Comparison of ENCODE assay signal across 2 fruit fly cellular contexts in the genomic region with DNA sequence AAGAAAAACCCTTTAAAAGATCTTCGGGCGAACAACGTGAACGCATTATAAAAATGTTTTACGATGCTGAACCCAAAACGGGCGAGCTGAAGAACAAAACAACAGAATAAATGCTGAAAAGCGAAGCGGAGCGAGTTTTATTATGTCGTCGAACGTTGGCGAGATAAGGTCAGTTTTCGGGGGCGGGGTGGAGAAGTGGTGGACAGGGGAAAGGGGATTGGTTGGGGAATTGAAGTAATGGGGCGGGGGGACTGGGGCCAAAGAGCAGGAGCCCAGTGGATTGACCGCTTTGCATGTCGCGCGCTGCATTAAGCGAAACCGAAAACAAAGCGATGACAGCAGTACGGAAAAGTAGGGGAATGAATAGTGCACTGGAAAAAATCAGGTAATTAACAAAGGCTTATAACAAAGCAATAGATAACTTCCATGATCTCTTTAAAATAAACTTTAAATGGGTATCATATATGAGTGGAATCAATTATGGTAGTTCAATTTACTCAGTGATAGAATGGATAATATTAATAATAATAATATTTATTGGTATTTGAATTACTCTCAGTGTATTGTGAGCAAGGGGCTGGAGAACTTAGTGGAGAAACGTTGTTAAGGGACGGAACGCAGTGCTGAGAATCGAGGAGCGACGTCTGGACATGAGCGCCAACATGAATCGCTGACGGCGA.
TF ChIP-seq lines count a peak whose summit lies in the region.

No protein-coding gene starts in this region.

TF ChIP-seq in whole organism, embryonic, 481 proteins besides CTCF, POLR2A, EP300 and RAD21 (continued from another document and continues in another):
- TF ChIP-seq al (GFP tag; IDR thresholded peaks at IDR 0.05; lab: Robert Waterston, UW), result no peak
- no peak for TF ChIP-seq mam (GFP tag; optimal IDR thresholded peaks at IDR 0.05; lab: Kevin White, UChicago)
- TF ChIP-seq CG11696 (GFP tag; IDR thresholded peaks at IDR 0.05; lab: Robert Waterston, UW), result no peak
- TF ChIP-seq Oli (tag; optimal IDR thresholded peaks at IDR 0.05; lab: Kevin White, UChicago), result peak; percentile 24
- peak; percentile 30 for TF ChIP-seq Camta (GFP tag; optimal IDR thresholded peaks at IDR 0.05; lab: Kevin White, UChicago)
- no peak for TF ChIP-seq HLH54F (GFP tag; optimal IDR thresholded peaks at IDR 0.05; lab: Kevin White, UChicago)
- no peak for TF ChIP-seq CG4707 (GFP tag; optimal IDR thresholded peaks at IDR 0.05; lab: Kevin White, UChicago)
- peak; percentile 79 for TF ChIP-seq dmrt99B (tag; optimal IDR thresholded peaks at IDR 0.05; lab: Kevin White, UChicago)
- no peak for TF ChIP-seq CG2199 (GFP tag; IDR thresholded peaks at IDR 0.05; lab: Robert Waterston, UW)
- TF ChIP-seq CG13424 (tag; optimal IDR thresholded peaks at IDR 0.05; lab: Kevin White, UChicago), result no peak
- TF ChIP-seq nmo (GFP tag; optimal IDR thresholded peaks at IDR 0.05; lab: Kevin White, UChicago), result peak; percentile 80
- no peak for TF ChIP-seq CG2116 (GFP tag; optimal IDR thresholded peaks at IDR 0.05; lab: Kevin White, UChicago)
- no peak for TF ChIP-seq CG3995 (GFP tag; optimal IDR thresholded peaks at IDR 0.05; lab: Kevin White, UChicago)
- TF ChIP-seq CG6654 (GFP tag; optimal IDR thresholded peaks at IDR 0.05; lab: Kevin White, UChicago), result peak; percentile 37
- TF ChIP-seq Atf3 (GFP tag; optimal IDR thresholded peaks at IDR 0.05; lab: Kevin White, UChicago), result no peak
- no peak for TF ChIP-seq CG6854 (GFP tag; optimal IDR thresholded peaks at IDR 0.05; lab: Kevin White, UChicago)
- no peak for TF ChIP-seq GATAe (GFP tag; conservative IDR thresholded peaks at IDR 0.05; lab: Robert Waterston, UW)
- TF ChIP-seq Ptx1 (GFP tag; IDR thresholded peaks at IDR 0.05; lab: Robert Waterston, UW), result peak; percentile 44
- no peak for TF ChIP-seq ac (GFP tag; optimal IDR thresholded peaks at IDR 0.05; lab: Kevin White, UChicago)
- TF ChIP-seq lab (GFP tag; optimal IDR thresholded peaks at IDR 0.05; lab: Kevin White, UChicago), result peak; percentile 51
- peak; percentile 40 for TF ChIP-seq abd-A (tag; optimal IDR thresholded peaks at IDR 0.05; lab: Kevin White, UChicago)
- no peak for TF ChIP-seq Mes4 (GFP tag; optimal IDR thresholded peaks at IDR 0.05; lab: Kevin White, UChicago)
- peak; percentile 70 for TF ChIP-seq CG8388 (GFP tag; optimal IDR thresholded peaks at IDR 0.05; lab: Kevin White, UChicago)
- no peak for TF ChIP-seq repo (GFP tag; optimal IDR thresholded peaks at IDR 0.05; lab: Kevin White, UChicago)
- no peak for TF ChIP-seq mld (GFP tag; IDR thresholded peaks at IDR 0.05; lab: Robert Waterston, UW; ENCODE audit: partially characterized antibody)
- no peak for TF ChIP-seq CG10321 (GFP tag; IDR thresholded peaks at IDR 0.05; lab: Robert Waterston, UW)
- peak; percentile 39; the same call in 1 of the 2 replicates for TF ChIP-seq CG17328 (GFP tag; IDR thresholded peaks at IDR 0.05; lab: Robert Waterston, UW)
- peak; percentile 70 for TF ChIP-seq Sox100B (GFP tag; optimal IDR thresholded peaks at IDR 0.05; lab: Kevin White, UChicago)
- no peak for TF ChIP-seq CG4282 (GFP tag; optimal IDR thresholded peaks at IDR 0.05; lab: Kevin White, UChicago)
- peak; percentile 92 for TF ChIP-seq CG10979 (tag; optimal IDR thresholded peaks at IDR 0.05; lab: Kevin White, UChicago)
- 0 out of 2 replicates have a peak, but pooled peaks have one; percentile 7 for TF ChIP-seq CG3847 (GFP tag; IDR thresholded peaks at IDR 0.05; lab: Robert Waterston, UW)
- TF ChIP-seq cato (GFP tag; optimal IDR thresholded peaks at IDR 0.05; lab: Kevin White, UChicago; ENCODE audit: borderline replicate concordance), result no peak
- TF ChIP-seq CG6272 (GFP tag; IDR thresholded peaks at IDR 0.05; lab: Robert Waterston, UW), result no peak
- TF ChIP-seq CG4360 (GFP tag; IDR thresholded peaks at IDR 0.05; lab: Robert Waterston, UW), result no peak
- no peak for TF ChIP-seq Nf-YB (GFP tag; optimal IDR thresholded peaks at IDR 0.05; lab: Kevin White, UChicago)
- no peak for TF ChIP-seq bowl (GFP tag; IDR thresholded peaks at IDR 0.05; lab: Robert Waterston, UW)
- no peak for TF ChIP-seq fd3F (GFP tag; optimal IDR thresholded peaks at IDR 0.05; lab: Kevin White, UChicago)
- TF ChIP-seq wor (GFP tag; IDR thresholded peaks at IDR 0.05; lab: Robert Waterston, UW), result peak; percentile 49; the same call in 1 of the 2 replicates
- no peak for TF ChIP-seq amos (GFP tag; IDR thresholded peaks at IDR 0.05; lab: Robert Waterston, UW; ENCODE audit: partially characterized antibody)
- no peak for TF ChIP-seq Dip2 (GFP tag; IDR thresholded peaks at IDR 0.05; lab: Robert Waterston, UW)
- peak; percentile 57 for TF ChIP-seq CG1603 (tag; optimal IDR thresholded peaks at IDR 0.05; lab: Kevin White, UChicago)
- no peak for TF ChIP-seq Dref (GFP tag; IDR thresholded peaks at IDR 0.05; lab: Robert Waterston, UW)
- peak; percentile 4 for TF ChIP-seq CG15269 (tag; optimal IDR thresholded peaks at IDR 0.05; lab: Kevin White, UChicago)
- TF ChIP-seq CG16779 (GFP tag; IDR thresholded peaks at IDR 0.05; lab: Robert Waterston, UW), result no peak
- peak; percentile 69 for TF ChIP-seq nerfin-1 (tag; optimal IDR thresholded peaks at IDR 0.05; lab: Kevin White, UChicago)
- no peak for TF ChIP-seq CG8478 (optimal IDR thresholded peaks at IDR 0.05; lab: Kevin White, UChicago)
- no peak for TF ChIP-seq dimm (GFP tag; IDR thresholded peaks at IDR 0.05; lab: Robert Waterston, UW)
- TF ChIP-seq Gug (GFP tag; IDR thresholded peaks at IDR 0.05; lab: Robert Waterston, UW), result no peak
- no peak for TF ChIP-seq CG7963 (GFP tag; IDR thresholded peaks at IDR 0.05; lab: Robert Waterston, UW; ENCODE audit: partially characterized antibody)
- no peak for TF ChIP-seq zen2 (GFP tag; IDR thresholded peaks at IDR 0.05; lab: Robert Waterston, UW; ENCODE audit: partially characterized antibody)
- TF ChIP-seq CG11085 (GFP tag; IDR thresholded peaks at IDR 0.05; lab: Robert Waterston, UW), result no peak
- no peak for TF ChIP-seq CG12104 (GFP tag; optimal IDR thresholded peaks at IDR 0.05; lab: Kevin White, UChicago)
- no peak for TF ChIP-seq ash1 (GFP tag; optimal IDR thresholded peaks at IDR 0.05; lab: Kevin White, UChicago)
- TF ChIP-seq trh (GFP tag; optimal IDR thresholded peaks at IDR 0.05; lab: Kevin White, UChicago), result peak; percentile 14
- peak; percentile 56 for TF ChIP-seq ttk (GFP tag; IDR thresholded peaks at IDR 0.05; lab: Robert Waterston, UW)
- TF ChIP-seq fd96Cb (tag; optimal IDR thresholded peaks at IDR 0.05; lab: Kevin White, UChicago), result peak; percentile 80
- no peak for TF ChIP-seq slp2 (GFP tag; optimal IDR thresholded peaks at IDR 0.05; lab: Kevin White, UChicago)
- no peak for TF ChIP-seq CG8924 (tag; optimal IDR thresholded peaks at IDR 0.05; lab: Kevin White, UChicago)
- TF ChIP-seq CG5245 (GFP tag; optimal IDR thresholded peaks at IDR 0.05; lab: Kevin White, UChicago), result peak; percentile 55
- no peak for TF ChIP-seq CG14441 (GFP tag; IDR thresholded peaks at IDR 0.05; lab: Robert Waterston, UW)
- peak; percentile 87 for TF ChIP-seq CG14710 (tag; optimal IDR thresholded peaks at IDR 0.05; lab: Kevin White, UChicago)
- TF ChIP-seq p53 (GFP tag; optimal IDR thresholded peaks at IDR 0.05; lab: Kevin White, UChicago), result no peak
- TF ChIP-seq z (GFP tag; IDR thresholded peaks at IDR 0.05; lab: Robert Waterston, UW), result 0 out of 3 replicates have a peak, but pooled peaks have one; percentile 22

TF ChIP-seq in whole organism, prepupa, 60 proteins besides CTCF, POLR2A, EP300 and RAD21 (continued from another document):
- TF ChIP-seq Hr4 (GFP tag; optimal IDR thresholded peaks at IDR 0.05; lab: Kevin White, UChicago) (peak; percentile 42), CG15336 (GFP tag; IDR thresholded peaks at IDR 0.05; lab: Robert Waterston, UW) (0 out of 2 replicates have a peak, but pooled peaks have one; percentile 12), CG6163 (GFP tag; IDR thresholded peaks at IDR 0.05; lab: Robert Waterston, UW) (peak; percentile 79; the same call in 2 of the 3 replicates), Hr38 (GFP tag; optimal IDR thresholded peaks at IDR 0.05; lab: Kevin White, UChicago) (no peak), CG4318 (GFP tag; optimal IDR thresholded peaks at IDR 0.05; lab: Kevin White, UChicago) (peak; percentile 6), Eip75B (GFP tag; optimal IDR thresholded peaks at IDR 0.05; lab: Kevin White, UChicago) (peak; percentile 72), CG6276 (GFP tag; optimal IDR thresholded peaks at IDR 0.05; lab: Kevin White, UChicago) (peak; percentile 41), CG11902 (GFP tag; optimal IDR thresholded peaks at IDR 0.05; lab: Kevin White, UChicago) (peak; percentile 56)
